Fruit fly (Drosophila melanogaster): Measurements from ENCODE around the gene CG7049.
A peak's percentile ranks its signal among the peaks of the same experiment; 100 is the strongest.

Gene CG7049

dm6 chr3L:205723-206284 is 29.8 kb upstream of the CG7049 start, which contains the start of the genes Gk1 and CG13876 (continued):
- TF ChIP-seq hkb (optimal IDR thresholded peaks at IDR 0.05) (no peak), hkb (GFP tag; IDR thresholded peaks at IDR 0.05) (peak; percentile 96), Oli (tag; optimal IDR thresholded peaks at IDR 0.05) (peak; percentile 93), phol (tag; optimal IDR thresholded peaks at IDR 0.05) (peak; percentile 96), CG12299 (tag; optimal IDR thresholded peaks at IDR 0.05) (peak; percentile 98), CG13123 (GFP tag; optimal IDR thresholded peaks at IDR 0.05) (peak; percentile 86), CG3407 (GFP tag; optimal IDR thresholded peaks at IDR 0.05) (peak; percentile 87), slbo (GFP tag; IDR thresholded peaks at IDR 0.05) (peak; percentile 95), Hr39 (optimal IDR thresholded peaks at IDR 0.05) (no peak), CG4404 (GFP tag; IDR thresholded peaks at IDR 0.05) (peak; percentile 65), Elba2 (GFP tag; optimal IDR thresholded peaks at IDR 0.05) (peak; percentile 58), tio (GFP tag; optimal IDR thresholded peaks at IDR 0.05) (no peak), Hmr (GFP tag; optimal IDR thresholded peaks at IDR 0.05) (peak; percentile 98), Hey (tag; optimal IDR thresholded peaks at IDR 0.05) (no peak), CG7745 (tag; optimal IDR thresholded peaks at IDR 0.05) (peak; percentile 70), Dad (GFP tag; optimal IDR thresholded peaks at IDR 0.05) (peak; percentile 7), CG9932 (GFP tag; IDR thresholded peaks at IDR 0.05) (peak; percentile 91), CG1024 (GFP tag; IDR thresholded peaks at IDR 0.05) (peak; percentile 74), Antp (GFP tag; optimal IDR thresholded peaks at IDR 0.05) (no peak), ap (GFP tag; IDR thresholded peaks at IDR 0.05) (peak; percentile 89), slp2 (GFP tag; optimal IDR thresholded peaks at IDR 0.05) (peak; percentile 42), fd3F (GFP tag; optimal IDR thresholded peaks at IDR 0.05) (peak; percentile 93), danr (GFP tag; IDR thresholded peaks at IDR 0.05) (peak; percentile 60; the same call in 1 of the 2 replicates), Rx (GFP tag; IDR thresholded peaks at IDR 0.05) (peak; percentile 86), CG13424 (tag; optimal IDR thresholded peaks at IDR 0.05) (peak; percentile 98), CG8388 (GFP tag; optimal IDR thresholded peaks at IDR 0.05) (peak; percentile 94), dmrt99B (tag; optimal IDR thresholded peaks at IDR 0.05) (peak; percentile 96), CG15073 (GFP tag; optimal IDR thresholded peaks at IDR 0.05) (peak; percentile 19), CG13894 (tag; optimal IDR thresholded peaks at IDR 0.05) (peak; percentile 98), tna (GFP tag; IDR thresholded peaks at IDR 0.05; ENCODE audit: partially characterized antibody) (no peak), CG17802 (tag; optimal IDR thresholded peaks at IDR 0.05) (peak; percentile 53), CG5245 (GFP tag; optimal IDR thresholded peaks at IDR 0.05) (peak; percentile 81), CG8359 (GFP tag; optimal IDR thresholded peaks at IDR 0.05; ENCODE audit: borderline replicate concordance) (peak; percentile 82), CG7987 (GFP tag; optimal IDR thresholded peaks at IDR 0.05) (peak; percentile 89), zen (tag; optimal IDR thresholded peaks at IDR 0.05) (peak; percentile 97), CG12942 (GFP tag; optimal IDR thresholded peaks at IDR 0.05) (peak; percentile 91), CG1792 (GFP tag; optimal IDR thresholded peaks at IDR 0.05) (no peak), Doc3 (GFP tag; IDR thresholded peaks at IDR 0.05; ENCODE audit: partially characterized antibody) (no peak), lilli (GFP tag; optimal IDR thresholded peaks at IDR 0.05) (peak; percentile 86), CG15011 (GFP tag; optimal IDR thresholded peaks at IDR 0.05) (no peak), CG32772 (GFP tag; IDR thresholded peaks at IDR 0.05) (peak; percentile 84), CG6791 (GFP tag; IDR thresholded peaks at IDR 0.05; ENCODE audit: partially characterized antibody) (no peak), CG2889 (GFP tag; IDR thresholded peaks at IDR 0.05) (peak; percentile 69), CG2129 (GFP tag; IDR thresholded peaks at IDR 0.05; ENCODE audit: partially characterized antibody) (no peak), CG7963 (GFP tag; IDR thresholded peaks at IDR 0.05; ENCODE audit: partially characterized antibody) (no peak), CG6175 (GFP tag; IDR thresholded peaks at IDR 0.05) (peak; percentile 85), pb (GFP tag; optimal IDR thresholded peaks at IDR 0.05) (no peak), p53 (GFP tag; optimal IDR thresholded peaks at IDR 0.05) (no peak), org-1 (GFP tag; optimal IDR thresholded peaks at IDR 0.05) (peak; percentile 86), CG13775 (GFP tag; optimal IDR thresholded peaks at IDR 0.05) (peak; percentile 93), Chrac-16 (GFP tag; optimal IDR thresholded peaks at IDR 0.05) (peak; percentile 90)
